Fruit fly (Drosophila melanogaster) whole organism, embryonic: ENCODE results near the gene rk.
A peak's percentile ranks its signal among the peaks of the same experiment; 100 is the strongest.

Experiments
- BEAF-32 ChIP-seq: fragments of 200-800 bp; sonication (Bioruptor generic); optimal IDR thresholded peaks from 3 replicates; lab custom pipeline; 2017; ENCODE audit warnings: missing biosample characterization, missing genetic modification characterization, mild to moderate bottlenecking, moderate library complexity, missing genetic modification reagents
- Bdp1 ChIP-seq: fragments of 200-800 bp; sonication (Bioruptor generic); optimal IDR thresholded peaks from 3 replicates; lab custom pipeline; 2016; ENCODE audit warnings: missing biosample characterization, missing genetic modification characterization
- CG11456 ChIP-seq: fragments of 200-800 bp; sonication (Bioruptor generic); IDR thresholded peaks from 3 replicates; pipeline ENCODE4 v1.3.6; 2022; ENCODE audit warnings: missing biosample characterization, missing genetic modification characterization
- CG11504 ChIP-seq: fragments of 200-800 bp; sonication (Bioruptor generic); optimal IDR thresholded peaks from 3 replicates; lab custom pipeline; 2019; ENCODE audit warnings: missing biosample characterization, mild to moderate bottlenecking, missing genetic modification characterization, moderate library complexity
- CG15479 ChIP-seq: fragments of 200-800 bp; sonication (Bioruptor generic); optimal IDR thresholded peaks from 3 replicates; lab custom pipeline; 2019; ENCODE audit warnings: missing biosample characterization, mild to moderate bottlenecking, missing genetic modification characterization, moderate library complexity
- CG16813 ChIP-seq: fragments of 200-800 bp; sonication (Bioruptor generic); IDR thresholded peaks from 3 replicates; pipeline ENCODE4 v1.3.6; 2022; ENCODE audit warnings: missing biosample characterization, missing genetic modification characterization; ENCODE audit not compliant: partially characterized antibody
- CG42726 ChIP-seq: fragments of 200-800 bp; sonication (Bioruptor generic); IDR thresholded peaks from 2 replicates; pipeline ENCODE4 v1.3.6; 2022; ENCODE audit warnings: missing biosample characterization, missing genetic modification characterization; ENCODE audit not compliant: partially characterized antibody
- CG9437 ChIP-seq: fragments of 200-800 bp; sonication (Bioruptor generic); optimal IDR thresholded peaks from 2 replicates; lab custom pipeline; 2018; ENCODE audit warnings: missing biosample characterization, mild to moderate bottlenecking, missing genetic modification characterization
- CG9876 ChIP-seq: fragments of 200-800 bp; sonication (Bioruptor generic); optimal IDR thresholded peaks from 2 replicates; lab custom pipeline; 2016; ENCODE audit warnings: missing biosample characterization, missing genetic modification characterization
- Drgx ChIP-seq: fragments of 200-800 bp; sonication (Bioruptor generic); IDR thresholded peaks from 2 replicates; pipeline ENCODE4 v1.3.6; 2022; ENCODE audit warnings: missing biosample characterization, missing genetic modification characterization
- Ets65A ChIP-seq: fragments of 200-800 bp; sonication (Bioruptor generic); peaks from one replicate; lab custom pipeline; 2016; ENCODE audit warnings: missing biosample characterization, missing genetic modification characterization
- Hmx ChIP-seq: fragments of 200-800 bp; sonication (Bioruptor generic); optimal IDR thresholded peaks from 2 replicates; lab custom pipeline; 2016; ENCODE audit warnings: missing biosample characterization, missing genetic modification characterization
- Nf-YB ChIP-seq: fragments of 200-800 bp; sonication (Bioruptor generic); optimal IDR thresholded peaks from 3 replicates; lab custom pipeline; 2019; ENCODE audit warnings: missing biosample characterization, mild to moderate bottlenecking, missing genetic modification characterization, moderate library complexity
- Ptx1 ChIP-seq: fragments of 200-800 bp; sonication (Bioruptor generic); IDR thresholded peaks from 2 replicates; pipeline ENCODE4 v1.3.6; 2022; ENCODE audit warnings: missing biosample characterization, missing genetic modification characterization
- Spps ChIP-seq: fragments of 200-800 bp; sonication (Bioruptor generic); optimal IDR thresholded peaks from 2 replicates; lab custom pipeline; 2018; ENCODE audit warnings: missing biosample characterization, mild to moderate bottlenecking, missing genetic modification characterization
- TFAM ChIP-seq: fragments of 200-800 bp; sonication (Bioruptor generic); optimal IDR thresholded peaks from 2 replicates; lab custom pipeline; 2017; ENCODE audit warnings: missing biosample characterization, missing genetic modification characterization, inconsistent platforms
- bigmax ChIP-seq: fragments of 200-800 bp; sonication (Bioruptor generic); optimal IDR thresholded peaks from 2 replicates; lab custom pipeline; 2018; ENCODE audit warnings: missing biosample characterization, mild to moderate bottlenecking, missing genetic modification characterization
- chinmo ChIP-seq: fragments of 200-800 bp; sonication (Bioruptor generic); IDR thresholded peaks from 4 replicates; pipeline ENCODE4 v1.3.6; 2022; ENCODE audit warnings: missing biosample characterization, missing genetic modification characterization; ENCODE audit not compliant: partially characterized antibody
- corto ChIP-seq: fragments of 200-800 bp; sonication (Bioruptor generic); optimal IDR thresholded peaks from 2 replicates; lab custom pipeline; 2016; ENCODE audit warnings: missing biosample characterization, mild to moderate bottlenecking, missing genetic modification characterization, moderate library complexity
- dati ChIP-seq: fragments of 200-800 bp; sonication (Bioruptor generic); IDR thresholded peaks from 2 replicates; pipeline ENCODE4 v1.3.6; 2022; ENCODE audit warnings: missing biosample characterization, missing genetic modification characterization
- ems ChIP-seq: fragments of 200-800 bp; sonication (Bioruptor generic); optimal IDR thresholded peaks from 3 replicates; lab custom pipeline; 2016; ENCODE audit warnings: missing biosample characterization, missing genetic modification characterization
- fru ChIP-seq: fragments of >200 bp; optimal IDR thresholded peaks from 2 replicates; lab custom pipeline; 2017
- gsb ChIP-seq: fragments of 200-800 bp; sonication (Bioruptor generic); IDR thresholded peaks from 2 replicates; pipeline ENCODE4 v1.3.6; 2022; ENCODE audit warnings: missing biosample characterization, missing genetic modification characterization
- lov ChIP-seq, 2 experiments: fragments of 200-800 bp in 1 of 2; fragments of >200 bp in 1 of 2; sonication (Bioruptor generic) in 1 of 2; IDR thresholded peaks in 1 of 2; optimal IDR thresholded peaks in 1 of 2; 2 replicates in 1 of 2; 3 replicates in 1 of 2; pipeline versions ENCODE4 v1.3.6 to Lab custom; 2017 to 2022; ENCODE audit warnings: missing biosample characterization in 1 of 2, missing genetic modification characterization in 1 of 2
- pita ChIP-seq: fragments of 200-800 bp; sonication (Bioruptor generic); optimal IDR thresholded peaks from 2 replicates; lab custom pipeline; 2017; ENCODE audit warnings: missing biosample characterization, mild to moderate bottlenecking, missing genetic modification characterization
- prd ChIP-seq, 3 experiments: fragments of >200 bp in 2 of 3; fragments of 200-800 bp in 1 of 3; sonication (Bioruptor generic) in 1 of 3; optimal IDR thresholded peaks in 2 of 3; IDR thresholded peaks in 1 of 3; 2 replicates in 2 of 3; 3 replicates in 1 of 3; pipeline versions ENCODE4 v1.3.6 to Lab custom; 2017 to 2022; ENCODE audit warnings: missing biosample characterization in 1 of 3, missing genetic modification characterization in 1 of 3
- run ChIP-seq: fragments of 200-800 bp; sonication (Bioruptor generic); optimal IDR thresholded peaks from 3 replicates; lab custom pipeline; 2018; ENCODE audit warnings: missing biosample characterization, mild to moderate bottlenecking, missing genetic modification characterization
- scrt ChIP-seq: fragments of 200-800 bp; sonication (Bioruptor generic); optimal IDR thresholded peaks from 2 replicates; lab custom pipeline; 2018; ENCODE audit warnings: missing biosample characterization, mild to moderate bottlenecking, missing genetic modification characterization, moderate library complexity
- sens ChIP-seq: fragments of 200-800 bp; sonication (Bioruptor generic); peaks from one replicate; lab custom pipeline; 2016; ENCODE audit warnings: missing biosample characterization, missing genetic modification characterization
- sima ChIP-seq: fragments of 200-800 bp; sonication (Bioruptor generic); optimal IDR thresholded peaks from 2 replicates; lab custom pipeline; 2016; ENCODE audit warnings: missing biosample characterization, missing genetic modification characterization
- sisA ChIP-seq: fragments of 200-800 bp; sonication (Bioruptor generic); IDR thresholded peaks from 2 replicates; pipeline ENCODE4 v1.3.6; 2022; ENCODE audit warnings: missing biosample characterization, missing genetic modification characterization
- so ChIP-seq: fragments of 200-800 bp; sonication (Bioruptor generic); IDR thresholded peaks from 3 replicates; pipeline ENCODE4 v1.3.6; 2022; ENCODE audit warnings: missing biosample characterization, missing genetic modification characterization
- trem ChIP-seq: fragments of 200-800 bp; optimal IDR thresholded peaks from 3 replicates; lab custom pipeline; 2019; ENCODE audit warnings: missing biosample characterization, mild to moderate bottlenecking, missing genetic modification characterization, moderate library complexity
- ttk ChIP-seq: fragments of 200-800 bp; sonication (Bioruptor generic); IDR thresholded peaks from 2 replicates; pipeline ENCODE4 v2.1.2; 2022; ENCODE audit warnings: missing biosample characterization, missing genetic modification characterization
- usp ChIP-seq: fragments of >200 bp; optimal IDR thresholded peaks from 2 replicates; lab custom pipeline; 2017; ENCODE audit warnings: missing biosample characterization, missing genetic modification characterization

rk gene

DNA sequence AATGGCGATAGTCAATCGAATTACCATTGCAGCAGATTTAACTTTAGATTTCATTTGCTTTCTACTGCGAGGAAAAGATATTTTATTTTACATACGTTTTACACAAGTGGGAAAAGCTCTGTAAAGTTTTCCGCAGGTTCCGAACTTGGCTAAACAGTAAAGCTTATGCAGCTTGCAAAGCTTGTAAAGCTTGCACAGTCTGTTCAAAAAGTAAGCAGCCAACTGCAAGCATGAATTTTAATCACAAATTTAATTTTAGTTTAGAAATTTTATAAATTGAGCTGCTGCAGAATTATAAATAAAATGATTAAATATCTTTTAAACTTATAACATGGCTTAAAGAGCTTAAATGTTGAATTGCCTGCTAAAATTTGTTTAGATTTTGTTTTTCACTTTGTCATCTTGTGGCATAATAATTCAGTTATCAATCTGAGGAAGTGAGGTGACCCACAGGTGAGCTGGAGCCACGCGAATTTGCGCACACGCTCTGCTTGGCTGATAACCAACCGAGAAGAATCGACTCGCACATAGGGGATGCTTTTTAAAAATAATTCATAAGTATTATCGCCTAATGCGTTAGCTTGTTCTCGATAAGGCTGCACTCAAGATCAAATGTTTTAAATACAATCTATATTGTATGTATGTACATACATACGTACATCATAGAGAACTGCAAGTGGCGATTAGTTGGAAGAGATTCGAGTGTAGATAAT lies 10.7 kb upstream of the rk start (continued):
- TF ChIP-seq pita (GFP tag; lab: Kevin White, UChicago) (peak; percentile 47), gsb (GFP tag; lab: Robert Waterston, UW) (no peak), Ptx1 (GFP tag; lab: Robert Waterston, UW) (peak; percentile 75), CG11456 (GFP tag; lab: Robert Waterston, UW) (peak; percentile 83), usp (GFP tag; lab: Kevin White, UChicago) (no peak), CG9876 (GFP tag; lab: Kevin White, UChicago) (no peak), CG42726 (peak; percentile 50; the same call in 1 of the 2 replicates), trem (tag; lab: Kevin White, UChicago) (no peak), Nf-YB (GFP tag; lab: Kevin White, UChicago) (no peak)

DNA sequence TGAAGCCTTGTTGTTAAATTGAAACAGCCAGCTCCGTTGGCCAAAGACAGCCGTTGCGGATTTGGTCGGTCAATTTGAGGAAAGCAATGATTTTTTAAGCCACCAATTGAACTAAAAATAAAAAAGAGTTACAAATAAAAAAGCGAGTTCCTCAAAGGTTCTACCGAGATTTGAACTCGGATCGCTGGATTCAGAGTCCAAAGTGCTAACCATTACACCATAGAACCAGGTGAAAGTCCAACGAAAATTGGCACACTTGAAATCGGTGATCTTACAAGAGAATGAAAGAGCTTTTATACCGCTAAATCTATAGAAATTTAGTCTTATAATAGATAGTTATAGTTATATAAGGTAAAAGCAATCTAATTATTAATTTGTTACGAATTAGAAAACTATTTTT lies 9.4 kb upstream of the rk start:
- TF ChIP-seq CG16813 (GFP tag; lab: Robert Waterston, UW), result peak; percentile 32; the same call in 1 of the 3 replicates
- peak; percentile 87 for TF ChIP-seq Bdp1 (GFP tag; lab: Kevin White, UChicago)
- TF ChIP-seq run (tag; lab: Kevin White, UChicago), result no peak

DNA sequence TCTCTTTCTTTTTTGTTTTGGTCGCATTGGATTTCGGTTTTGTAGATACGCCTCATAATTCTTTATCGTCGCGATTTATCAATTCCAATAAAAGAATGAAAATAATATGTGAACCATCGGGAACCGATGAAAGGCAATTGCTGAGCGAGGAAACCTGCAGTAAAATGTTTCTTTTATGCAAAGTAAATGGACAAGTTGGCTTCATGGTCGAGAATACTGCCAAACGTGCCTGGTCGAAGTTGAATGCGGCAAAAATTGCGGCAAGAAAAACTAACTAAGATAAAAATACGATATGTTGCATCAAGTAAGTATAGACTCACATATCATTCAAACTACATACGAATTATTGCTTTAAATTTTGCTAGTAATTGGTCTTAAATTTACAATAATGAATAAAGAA lies 6.8 kb upstream of the rk start, which contains the start of gene CG42692:
Gene CG42692 (plus strand): TSS at position 301 of the 400 bp plus-strand sequence.
- TF ChIP-seq ttk (no peak), lov (optimal IDR thresholded peaks at IDR 0.05; lab: Kevin White, UChicago) (no peak), lov (GFP tag; IDR thresholded peaks at IDR 0.05; lab: Robert Waterston, UW) (no peak), sima (no peak), fru (lab: Kevin White, UChicago) (no peak), CG9437 (GFP tag; lab: Kevin White, UChicago) (no peak), sens (GFP tag; lab: Kevin White, UChicago) (peak; percentile 7), TFAM (GFP tag; lab: Kevin White, UChicago) (no peak), ems (GFP tag; lab: Kevin White, UChicago) (no peak), bigmax (GFP tag; lab: Kevin White, UChicago) (no peak), sisA (GFP tag; lab: Robert Waterston, UW) (no peak), corto (GFP tag; lab: Kevin White, UChicago) (no peak), Hmx (GFP tag; lab: Kevin White, UChicago) (no peak), Spps (tag; lab: Kevin White, UChicago) (no peak), Ets65A (peak; percentile 10), CG15479 (GFP tag; lab: Kevin White, UChicago) (no peak), so (no peak)

DNA sequence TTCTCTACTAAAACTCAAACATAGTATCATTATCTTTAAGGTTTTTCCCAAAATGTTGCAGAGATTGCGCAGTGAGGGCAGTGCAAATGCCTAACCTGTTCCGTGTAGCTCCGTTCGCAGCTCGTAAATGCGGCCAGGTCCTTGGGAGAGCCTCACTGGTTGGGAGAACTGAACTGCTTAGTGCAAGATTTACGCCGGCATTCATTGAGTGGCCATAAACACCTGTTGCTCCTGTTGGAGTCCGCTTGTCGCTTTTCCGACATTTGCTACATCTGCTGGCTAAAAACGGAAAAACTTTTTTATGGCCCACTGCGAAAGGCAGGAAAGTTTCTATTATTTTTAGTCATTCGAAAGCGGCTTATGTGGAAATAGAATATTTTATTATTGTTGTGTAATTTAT lies 839 bp upstream of the rk start:
- TF ChIP-seq CG11504 (tag; lab: Kevin White, UChicago) (peak; percentile 77), chinmo (GFP tag; lab: Robert Waterston, UW) (0 out of 4 replicates have a peak, but pooled peaks have one; percentile 13), dati (GFP tag; lab: Robert Waterston, UW) (no peak), scrt (GFP tag; lab: Kevin White, UChicago) (peak; percentile 53)

dm6 chr2L:13998952-13999351 lies 2.1 kb downstream of the rk start:
- TF ChIP-seq Drgx, result peak; percentile 68; the same call in 1 of the 2 replicates
- peak; percentile 92 for TF ChIP-seq Ets65A
- TF ChIP-seq Bdp1 (GFP tag; lab: Kevin White, UChicago), result no peak
- no peak for TF ChIP-seq BEAF-32
- no peak for TF ChIP-seq prd (optimal IDR thresholded peaks at IDR 0.05; lab: Kevin White, UChicago)
- no peak for TF ChIP-seq prd (GFP tag; IDR thresholded peaks at IDR 0.05; lab: Robert Waterston, UW)
